Worm (Caenorhabditis elegans) whole organism, late embryonic: ENCODE measurements around the gene srh-83.

Experiments
- C08G9.2 ChIP-seq: sonication (generic microtip); optimal IDR thresholded peaks from 2 replicates; lab custom pipeline; 2016; ENCODE audit warnings: mild to moderate bottlenecking, missing genetic modification characterization, moderate library complexity, missing compliant biosample characterization
- F13H6.1 ChIP-seq: sonication (generic microtip); optimal IDR thresholded peaks from 2 replicates; lab custom pipeline; 2016; ENCODE audit warnings: missing genetic modification characterization, missing compliant biosample characterization
- K09A11.1 ChIP-seq: sonication (generic microtip); optimal IDR thresholded peaks from 2 replicates; lab custom pipeline; 2017; ENCODE audit warnings: antibody characterized with exemption, mild to moderate bottlenecking, missing genetic modification characterization, missing compliant biosample characterization; ENCODE audit not compliant: insufficient read depth
- T23F11.4 ChIP-seq: fragments of 200-800 bp; sonication (Bioruptor generic); optimal IDR thresholded peaks from 2 replicates; lab custom pipeline; 2018; ENCODE audit warnings: mild to moderate bottlenecking, missing genetic modification characterization, missing compliant biosample characterization
- Y22D7AL.16 ChIP-seq: sonication (generic microtip); optimal IDR thresholded peaks from 2 replicates; lab custom pipeline; 2016; ENCODE audit warnings: missing genetic modification characterization, missing compliant biosample characterization
- ceh-14 ChIP-seq: sonication (generic microtip); optimal IDR thresholded peaks from 2 replicates; lab custom pipeline; 2016; ENCODE audit warnings: missing genotype, missing genetic modification characterization, missing compliant biosample characterization
- ceh-18 ChIP-seq: sonication (generic microtip); optimal IDR thresholded peaks from 2 replicates; lab custom pipeline; 2016; ENCODE audit warnings: missing genetic modification characterization, missing compliant biosample characterization
- ceh-19 ChIP-seq: fragments of 200-800 bp; sonication (Bioruptor generic); optimal IDR thresholded peaks from 2 replicates; lab custom pipeline; 2018; ENCODE audit warnings: mild to moderate bottlenecking, missing genetic modification characterization, missing compliant biosample characterization
- ceh-2 ChIP-seq: sonication (generic microtip); optimal IDR thresholded peaks from 2 replicates; lab custom pipeline; 2016; ENCODE audit warnings: missing genotype, missing genetic modification characterization, missing compliant biosample characterization
- ceh-22 ChIP-seq: sonication (generic microtip); optimal IDR thresholded peaks from 2 replicates; lab custom pipeline; 2017; ENCODE audit warnings: missing biosample characterization, missing genetic modification characterization
- ceh-30 ChIP-seq: fragments of 150-350 bp; optimal IDR thresholded peaks from 2 replicates; lab custom pipeline; 2014; ENCODE audit warnings: missing biosample characterization, missing genetic modification characterization
- ceh-48 ChIP-seq: sonication (generic microtip); optimal IDR thresholded peaks from 2 replicates; lab custom pipeline; 2016; ENCODE audit warnings: missing genetic modification characterization, inconsistent platforms, missing compliant biosample characterization
- ceh-6 ChIP-seq: fragments of 200-800 bp; sonication (Bioruptor generic); optimal IDR thresholded peaks from 2 replicates; lab custom pipeline; 2018; ENCODE audit warnings: mild to moderate bottlenecking, missing genetic modification characterization, missing compliant biosample characterization
- ceh-9 ChIP-seq: sonication (generic microtip); optimal IDR thresholded peaks from 2 replicates; lab custom pipeline; 2016; ENCODE audit warnings: mild to moderate bottlenecking, missing genetic modification characterization, inconsistent platforms, missing compliant biosample characterization
- elt-2 ChIP-seq: sonication (generic microtip); optimal IDR thresholded peaks from 2 replicates; lab custom pipeline; 2016; ENCODE audit warnings: missing genetic modification reagents, missing genetic modification characterization, missing compliant biosample characterization
- elt-4 ChIP-seq: sonication (generic microtip); optimal IDR thresholded peaks from 2 replicates; lab custom pipeline; 2016; ENCODE audit warnings: missing genetic modification characterization, missing compliant biosample characterization
- fax-1 ChIP-seq: sonication (generic microtip); optimal IDR thresholded peaks from 2 replicates; lab custom pipeline; 2016; ENCODE audit warnings: missing genotype, missing genetic modification characterization, missing compliant biosample characterization
- fkh-10 ChIP-seq: fragments of 150-350 bp; optimal IDR thresholded peaks from 2 replicates; lab custom pipeline; 2014; ENCODE audit warnings: missing biosample characterization, missing genetic modification reagents, missing genetic modification characterization
- hlh-6 ChIP-seq: sonication (generic microtip); optimal IDR thresholded peaks from 2 replicates; lab custom pipeline; 2016; ENCODE audit warnings: missing genotype, missing genetic modification characterization, missing compliant biosample characterization
- hlh-8 ChIP-seq: sonication (generic microtip); optimal IDR thresholded peaks from 2 replicates; lab custom pipeline; 2016; ENCODE audit warnings: missing genotype, missing genetic modification characterization, missing compliant biosample characterization
- madf-2 ChIP-seq: sonication (generic microtip); optimal IDR thresholded peaks from 2 replicates; lab custom pipeline; 2017; ENCODE audit warnings: missing genetic modification characterization, missing compliant biosample characterization
- mec-3 ChIP-seq: sonication (generic microtip); optimal IDR thresholded peaks from 2 replicates; lab custom pipeline; 2016; ENCODE audit warnings: borderline replicate concordance, missing genetic modification characterization, missing compliant biosample characterization
- nhr-11 ChIP-seq: fragments of 150-350 bp; optimal IDR thresholded peaks from 2 replicates; lab custom pipeline; 2014; ENCODE audit warnings: missing biosample characterization, missing genetic modification characterization
- nhr-232 ChIP-seq: sonication (generic microtip); optimal IDR thresholded peaks from 2 replicates; lab custom pipeline; 2016; ENCODE audit warnings: missing genetic modification characterization, missing compliant biosample characterization
- odd-2 ChIP-seq: sonication (generic microtip); optimal IDR thresholded peaks from 2 replicates; lab custom pipeline; 2017; ENCODE audit warnings: antibody characterized with exemption, mild to moderate bottlenecking, missing genetic modification characterization, missing compliant biosample characterization
- pat-9 ChIP-seq: fragments of 200-800 bp; sonication (Bioruptor generic); optimal IDR thresholded peaks from 2 replicates; lab custom pipeline; 2018; ENCODE audit warnings: mild to moderate bottlenecking, missing genetic modification characterization, moderate library complexity, missing compliant biosample characterization
- pax-1 ChIP-seq: fragments of 150-350 bp; optimal IDR thresholded peaks from 2 replicates; lab custom pipeline; 2014; ENCODE audit warnings: missing biosample characterization, missing genetic modification characterization
- pha-2 ChIP-seq: sonication (generic microtip); optimal IDR thresholded peaks from 2 replicates; lab custom pipeline; 2017; ENCODE audit warnings: mild to moderate bottlenecking, missing genetic modification characterization, missing compliant biosample characterization
- pha-4 ChIP-seq: fragments of 150-350 bp; optimal IDR thresholded peaks from 2 replicates; lab custom pipeline; 2018; ENCODE audit warnings: missing biosample characterization, missing genetic modification reagents, missing genetic modification characterization
- pqm-1 ChIP-seq: sonication (generic microtip); optimal IDR thresholded peaks from 2 replicates; lab custom pipeline; 2016; ENCODE audit warnings: missing genetic modification characterization, missing compliant biosample characterization
- pros-1 ChIP-seq: fragments of 150-350 bp; optimal IDR thresholded peaks from 2 replicates; lab custom pipeline; 2014; ENCODE audit warnings: missing biosample characterization, missing genetic modification reagents, missing genetic modification characterization
- rnt-1 ChIP-seq: sonication (generic microtip); optimal IDR thresholded peaks from 2 replicates; lab custom pipeline; 2016; ENCODE audit warnings: missing genetic modification characterization, missing compliant biosample characterization
- sdc-2 ChIP-seq: sonication (generic microtip); optimal IDR thresholded peaks from 2 replicates; lab custom pipeline; 2016; ENCODE audit warnings: missing genotype, missing genetic modification characterization, missing compliant biosample characterization
- sox-2 ChIP-seq: fragments of 200-800 bp; sonication (Bioruptor generic); IDR thresholded peaks from 2 replicates; pipeline ENCODE4 v1.3.6; 2022; ENCODE audit warnings: missing genetic modification reagents, missing genetic modification characterization, missing compliant biosample characterization
- sox-4 ChIP-seq: sonication (generic microtip); optimal IDR thresholded peaks from 2 replicates; lab custom pipeline; 2017; ENCODE audit warnings: mild to moderate bottlenecking, missing genetic modification characterization, inconsistent platforms, missing compliant biosample characterization
- syd-9 ChIP-seq: sonication (generic microtip); optimal IDR thresholded peaks from 2 replicates; lab custom pipeline; 2016; ENCODE audit warnings: mild to moderate bottlenecking, missing genetic modification characterization, moderate library complexity, missing compliant biosample characterization
- ttx-3 ChIP-seq: sonication (generic microtip); optimal IDR thresholded peaks from 2 replicates; lab custom pipeline; 2016; ENCODE audit warnings: missing genetic modification reagents, missing genetic modification characterization, missing compliant biosample characterization
- unc-3 ChIP-seq, 2 experiments: fragments of 200-800 bp in 1 of 2; sonication (Bioruptor generic) in 1 of 2; sonication (generic microtip) in 1 of 2; conservative IDR thresholded peaks in 1 of 2; optimal IDR thresholded peaks in 1 of 2; 2 replicates each; pipeline versions ENCODE4 v1.3.6 to Lab custom; 2016 to 2022; ENCODE audit warnings: missing compliant biosample characterization in 2 of 2, missing genetic modification characterization in 2 of 2, missing genetic modification reagents in 1 of 2
- unc-55 ChIP-seq: sonication (generic microtip); optimal IDR thresholded peaks from 2 replicates; lab custom pipeline; 2017; ENCODE audit warnings: missing biosample characterization, missing genetic modification reagents, missing genetic modification characterization
- ztf-16 ChIP-seq: sonication (generic microtip); optimal IDR thresholded peaks from 2 replicates; lab custom pipeline; 2017; ENCODE audit warnings: missing genetic modification characterization, missing compliant biosample characterization

srh-83 gene

DNA sequence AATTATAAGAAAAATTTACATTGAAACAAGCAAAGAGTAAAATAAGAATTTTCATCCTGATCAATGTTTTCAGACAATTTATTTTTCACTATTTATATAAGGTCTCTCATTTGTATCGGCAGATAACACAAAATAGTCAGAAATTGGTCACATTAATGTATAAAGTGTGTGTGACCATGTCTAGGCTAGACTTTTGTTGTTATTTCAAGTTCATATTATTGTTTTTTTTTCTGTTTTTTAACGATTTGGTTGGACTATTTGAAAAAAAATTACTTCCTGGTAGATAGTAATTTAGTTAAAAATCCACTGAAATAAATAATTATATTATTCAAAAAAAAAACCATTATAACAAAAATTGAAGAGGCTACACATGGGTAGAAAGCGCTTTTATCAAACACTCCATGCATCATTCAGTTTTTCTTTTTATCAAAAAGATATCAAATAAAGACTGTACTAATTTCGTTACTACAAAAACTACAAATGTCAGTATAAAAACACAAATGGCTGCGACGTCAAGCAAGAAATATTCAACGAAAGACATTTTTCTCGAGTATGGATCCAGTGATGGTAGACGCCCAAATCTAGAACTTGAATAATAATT is 19.0 kb upstream of the srh-83 start, which contains the start of gene ugt-37:
Gene ugt-37, minus strand, starts transcription at position 69 of the 601 bp plus-strand sequence.
- TF ChIP-seq nhr-11 (tag; lab: Kevin White, UChicago): no peak
- TF ChIP-seq ttx-3 (tag; lab: Kevin White, UChicago): no peak
- no peak for TF ChIP-seq odd-2 (tag; lab: Kevin White, UChicago)
- TF ChIP-seq nhr-232 (tag; lab: Kevin White, UChicago): no peak
- TF ChIP-seq ceh-9: no peak
- no peak for TF ChIP-seq ceh-19 (GFP tag; lab: Kevin White, UChicago)

DNA sequence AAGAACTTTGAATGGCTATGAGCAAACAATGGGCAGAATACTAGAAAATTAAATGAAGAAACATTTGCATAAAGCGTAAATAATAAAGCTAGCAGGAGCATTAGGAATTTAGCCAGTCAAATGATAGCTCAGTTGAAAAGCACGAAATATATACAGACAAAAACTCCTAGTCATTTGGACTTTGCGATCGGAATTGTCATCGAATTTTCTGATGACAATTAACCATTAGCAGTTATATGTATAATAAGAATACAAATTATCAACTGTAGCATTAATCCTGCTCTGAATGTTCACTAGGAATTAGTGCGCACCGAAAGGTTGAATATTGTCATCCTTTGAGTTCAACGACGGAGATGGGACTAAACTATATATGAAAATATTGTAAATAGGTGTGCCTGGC is 16.9 kb upstream of the srh-83 start, which contains the start of gene ugt-38:
Gene ugt-38, minus strand, starts transcription at position 101 of the 400 bp plus-strand sequence.
- no peak for TF ChIP-seq C08G9.2 (tag; lab: Kevin White, UChicago)
- TF ChIP-seq ceh-18 (tag; lab: Kevin White, UChicago): no peak
- no peak for TF ChIP-seq rnt-1 (tag; lab: Kevin White, UChicago)
- TF ChIP-seq fax-1 (tag; lab: Kevin White, UChicago): no peak
- no peak for TF ChIP-seq unc-55 (GFP tag; lab: Kevin White, UChicago)
- no peak for TF ChIP-seq syd-9 (tag; lab: Kevin White, UChicago)
- TF ChIP-seq pqm-1 (tag; lab: Kevin White, UChicago): no peak
- TF ChIP-seq ztf-16 (tag; lab: Kevin White, UChicago): no peak
- no peak for TF ChIP-seq ceh-30 (tag; lab: Kevin White, UChicago)
- no peak for TF ChIP-seq ceh-48

DNA sequence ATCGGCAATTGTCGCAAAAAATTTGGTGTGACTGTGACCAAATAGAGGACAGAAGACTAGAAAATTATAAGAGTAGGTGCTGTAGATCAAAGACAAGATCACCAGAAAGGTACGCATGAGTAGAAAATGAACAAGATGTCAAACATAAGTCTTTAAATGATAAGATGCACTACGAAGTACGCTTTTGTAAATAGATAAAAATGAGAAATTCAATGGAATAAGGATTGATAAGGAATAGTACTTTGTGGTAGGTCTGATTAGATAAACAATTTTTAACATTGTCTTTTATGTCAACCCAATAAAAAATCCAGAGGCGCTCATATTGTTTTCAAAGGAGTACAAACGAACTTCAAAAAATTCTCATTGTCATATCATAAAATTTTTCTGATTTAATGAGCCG is 13.7 kb upstream of the srh-83 start, which contains the start of gene F10D2.8:
Gene F10D2.8, minus strand, starts transcription at position 145 of the 400 bp plus-strand sequence.
- TF ChIP-seq sdc-2 (tag; lab: Kevin White, UChicago) (no peak), elt-2 (peak; percentile 90)

DNA sequence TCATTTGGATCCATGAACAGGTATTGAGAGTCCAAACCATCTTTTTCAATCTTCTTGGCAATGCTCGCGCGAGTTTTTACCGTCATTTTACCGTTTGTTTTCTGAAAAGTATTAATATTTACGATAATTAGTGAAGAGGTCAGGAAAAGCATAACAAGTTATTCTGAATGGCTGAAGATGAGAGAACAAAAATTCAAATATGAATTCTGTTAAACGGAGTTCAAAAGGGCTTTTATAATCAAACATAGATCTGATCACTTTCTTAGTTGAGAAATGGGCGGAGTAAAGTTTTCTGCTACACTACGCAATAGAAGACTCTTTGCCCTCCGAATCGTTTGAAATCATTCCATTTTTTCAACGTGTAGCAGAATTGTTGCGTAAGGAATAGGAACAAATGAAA is 11.3 kb upstream of the srh-83 start, which contains the start of gene fat-7:
Gene fat-7, minus strand, starts transcription at position 101 of the 400 bp plus-strand sequence.
- TF ChIP-seq T23F11.4 (GFP tag; lab: Kevin White, UChicago) (no peak), ceh-14 (tag; lab: Kevin White, UChicago) (no peak), pax-1 (no peak), sox-2 (GFP tag; lab: Robert Waterston, UW) (no peak), fkh-10 (no peak), pat-9 (tag; lab: Kevin White, UChicago) (no peak), ztf-16 (tag; lab: Kevin White, UChicago) (no peak)

DNA sequence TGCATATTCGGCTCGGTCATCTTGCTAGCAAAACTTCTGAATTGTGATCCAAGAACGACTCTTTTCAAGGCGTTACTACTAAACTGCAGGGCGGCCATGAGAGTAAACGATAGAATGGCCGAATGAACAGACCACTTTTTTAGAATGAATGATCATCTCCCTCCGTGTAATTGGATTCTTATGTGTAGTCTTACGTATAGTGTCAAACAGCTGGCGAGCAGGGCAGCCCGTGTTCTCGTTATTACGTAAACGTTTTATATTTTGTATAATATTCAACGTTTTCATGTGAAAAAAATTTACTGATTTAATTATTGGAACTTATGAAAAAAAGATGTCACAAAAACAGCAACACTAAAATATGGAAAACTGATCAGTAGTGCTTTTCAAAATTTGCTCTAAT is 8.2 kb upstream of the srh-83 start, which contains the start of gene F10D2.10:
Gene F10D2.10, minus strand, starts transcription at position 101 of the 400 bp plus-strand sequence.
- TF ChIP-seq syd-9 (tag; lab: Kevin White, UChicago): no peak
- TF ChIP-seq odd-2 (tag; lab: Kevin White, UChicago): no peak
- no peak for TF ChIP-seq elt-4 (tag; lab: Kevin White, UChicago)
- no peak for TF ChIP-seq ceh-2
- no peak for TF ChIP-seq sox-4 (tag; lab: Kevin White, UChicago)
- TF ChIP-seq pros-1 (tag; lab: Kevin White, UChicago): no peak
- TF ChIP-seq, all 69 proteins: peak for 0

DNA sequence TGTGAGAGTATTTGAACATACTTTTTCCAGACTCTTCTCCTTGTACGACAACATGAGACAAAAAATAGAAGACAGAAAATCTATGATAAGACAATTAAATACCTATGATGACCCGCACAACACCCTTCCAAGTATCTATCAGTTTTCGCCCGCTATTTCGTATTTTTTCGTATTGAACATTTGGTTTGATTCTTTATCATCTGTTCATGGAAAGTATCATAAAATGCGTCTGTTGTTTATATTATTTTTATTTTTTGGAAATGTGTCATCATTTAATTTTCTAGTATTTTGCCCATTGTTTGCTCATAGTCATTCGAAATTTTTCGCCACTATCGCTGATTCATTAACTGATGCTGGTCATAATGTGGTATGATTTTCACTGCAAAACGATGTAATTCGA is 7.2 kb upstream of the srh-83 start, which contains the start of gene ugt-39:
Gene ugt-39, plus strand, starts transcription at position 54 of the 400 bp plus-strand sequence.
- TF ChIP-seq elt-2 (no peak), pha-2 (no peak), pros-1 (tag; lab: Kevin White, UChicago) (no peak), F13H6.1 (tag; lab: Kevin White, UChicago) (no peak), ceh-22 (no peak), fkh-10 (no peak), sox-2 (GFP tag; lab: Robert Waterston, UW) (no peak), K09A11.1 (no peak), madf-2 (tag; lab: Kevin White, UChicago) (no peak), unc-3 (GFP tag; conservative IDR thresholded peaks at IDR 0.05; lab: Robert Waterston, UW) (no peak), unc-3 (tag; optimal IDR thresholded peaks at IDR 0.05; lab: Kevin White, UChicago) (no peak), hlh-8 (tag; lab: Kevin White, UChicago) (no peak), mec-3 (tag; lab: Kevin White, UChicago) (no peak), Y22D7AL.16 (no peak), pha-4 (tag; lab: Kevin White, UChicago) (no peak), ceh-6 (GFP tag; lab: Kevin White, UChicago) (no peak), sdc-2 (tag; lab: Kevin White, UChicago) (no peak), hlh-6 (tag; lab: Kevin White, UChicago) (no peak), rnt-1 (tag; lab: Kevin White, UChicago) (no peak)
